Worm (Caenorhabditis elegans) whole organism, late embryonic: ENCODE results near the gene clec-45.

Source experiments
- F13H6.1 ChIP-seq: sonication (generic microtip); optimal IDR thresholded peaks from 2 replicates; lab custom pipeline; 2016; ENCODE audit warnings: missing genetic modification characterization, missing compliant biosample characterization
- dmd-4 ChIP-seq: sonication (generic microtip); optimal IDR thresholded peaks from 2 replicates; lab custom pipeline; 2016; ENCODE audit warnings: borderline replicate concordance, missing genetic modification characterization, missing compliant biosample characterization
- fkh-10 ChIP-seq: fragments of 150-350 bp; optimal IDR thresholded peaks from 2 replicates; lab custom pipeline; 2014; ENCODE audit warnings: missing biosample characterization, missing genetic modification reagents, missing genetic modification characterization
- hlh-6 ChIP-seq: sonication (generic microtip); optimal IDR thresholded peaks from 2 replicates; lab custom pipeline; 2016; ENCODE audit warnings: missing genotype, missing genetic modification characterization, missing compliant biosample characterization
- nfya-1 ChIP-seq: sonication (generic microtip); optimal IDR thresholded peaks from 2 replicates; lab custom pipeline; 2017; ENCODE audit warnings: missing genetic modification characterization, mild to moderate bottlenecking, missing compliant biosample characterization, antibody characterized with exemption, moderate library complexity

- TF ChIP-seq fkh-10 (GFP tag; lab: Kevin White, UChicago) (no peak), nfya-1 (tag; lab: Kevin White, UChicago) (no peak), hlh-6 (no peak), F13H6.1 (tag; lab: Kevin White, UChicago) (no peak), dmd-4 (tag; lab: Kevin White, UChicago) (no peak)
These were observed 36.5 kb upstream of the clec-45 start, which contains the start of gene scl-26 for ce11 chrV:7601443-7601842.
